Fruit fly (Drosophila melanogaster): ENCODE data around the gene Eaf6.
A peak's percentile ranks its signal among the peaks of the same experiment; 100 is the strongest.

Eaf6 gene

DNA sequence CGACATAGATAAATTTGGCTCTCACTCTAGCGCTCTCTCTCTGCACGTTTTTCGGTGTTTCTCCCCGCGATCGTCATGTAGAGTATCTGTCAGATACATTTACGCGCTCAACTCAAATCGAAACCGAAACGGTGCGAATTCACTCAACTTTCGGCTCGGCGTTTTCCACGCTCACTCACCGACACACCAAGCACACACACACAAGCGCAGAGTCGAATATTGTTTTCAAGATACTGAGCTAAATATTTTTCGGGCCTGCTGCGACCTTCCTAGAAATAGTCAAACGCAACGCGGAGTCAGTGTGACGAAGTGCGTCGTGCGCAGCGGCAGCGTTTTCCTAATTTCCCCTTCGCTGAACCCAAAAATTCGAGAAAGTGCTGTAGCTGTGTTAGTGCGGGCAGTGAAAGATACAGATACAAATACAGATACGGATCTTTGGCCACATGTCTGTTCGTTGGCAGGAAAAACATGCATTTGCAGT is 46.3 kb upstream of the Eaf6 start, which contains the start of gene lin-28 (continued):
- TF ChIP-seq zf30C (GFP tag; optimal IDR thresholded peaks at IDR 0.05) (no peak), Max (GFP tag; optimal IDR thresholded peaks at IDR 0.05) (no peak), vvl (GFP tag; IDR thresholded peaks at IDR 0.05) (peak; percentile 50; the same call in 1 of the 2 replicates), fd3F (GFP tag; optimal IDR thresholded peaks at IDR 0.05) (no peak), da (GFP tag; optimal IDR thresholded peaks at IDR 0.05) (no peak), wek (GFP tag; optimal IDR thresholded peaks at IDR 0.05) (no peak), B-H2 (GFP tag; optimal IDR thresholded peaks at IDR 0.05) (no peak), zen (tag; optimal IDR thresholded peaks at IDR 0.05) (peak; percentile 22), CG3163 (GFP tag; optimal IDR thresholded peaks at IDR 0.05) (peak; percentile 53), Hr39 (optimal IDR thresholded peaks at IDR 0.05) (no peak), CG14014 (GFP tag; IDR thresholded peaks at IDR 0.05) (peak; percentile 18; the same call in 1 of the 2 replicates), CG6654 (GFP tag; optimal IDR thresholded peaks at IDR 0.05) (no peak), CG3995 (GFP tag; optimal IDR thresholded peaks at IDR 0.05) (no peak), pum (GFP tag; optimal IDR thresholded peaks at IDR 0.05) (no peak), pho (GFP tag; optimal IDR thresholded peaks at IDR 0.05) (no peak), CG14050 (GFP tag; IDR thresholded peaks at IDR 0.05) (no peak), jumu (GFP tag; optimal IDR thresholded peaks at IDR 0.05) (no peak), Vsx1 (GFP tag; optimal IDR thresholded peaks at IDR 0.05) (peak; percentile 25), dpn (GFP tag; optimal IDR thresholded peaks at IDR 0.05) (peak in 1 of 2 experiments; percentile 9), amos (GFP tag; IDR thresholded peaks at IDR 0.05; ENCODE audit: partially characterized antibody) (peak; percentile 67; the same call in 1 of the 2 replicates), CG3281 (GFP tag; optimal IDR thresholded peaks at IDR 0.05) (no peak), corto (GFP tag; optimal IDR thresholded peaks at IDR 0.05) (no peak), CG9437 (GFP tag; optimal IDR thresholded peaks at IDR 0.05) (no peak), ac (GFP tag; optimal IDR thresholded peaks at IDR 0.05) (no peak), Hsf (GFP tag; optimal IDR thresholded peaks at IDR 0.05) (peak; percentile 19), CG4404 (GFP tag; IDR thresholded peaks at IDR 0.05) (no peak), CG11456 (GFP tag; IDR thresholded peaks at IDR 0.05) (no peak), Blimp-1 (GFP tag; optimal IDR thresholded peaks at IDR 0.05) (peak; percentile 95), CG7786 (GFP tag; optimal IDR thresholded peaks at IDR 0.05) (no peak), CG4707 (GFP tag; optimal IDR thresholded peaks at IDR 0.05) (peak; percentile 24), sr (GFP tag; IDR thresholded peaks at IDR 0.05) (peak; percentile 21; the same call in 1 of the 3 replicates), CG18262 (tag; optimal IDR thresholded peaks at IDR 0.05) (peak; percentile 14), CG5180 (GFP tag; optimal IDR thresholded peaks at IDR 0.05) (peak; percentile 71), ATbp (GFP tag; optimal IDR thresholded peaks at IDR 0.05) (no peak), Hr78 (GFP tag; optimal IDR thresholded peaks at IDR 0.05) (peak in 1 of 2 experiments; percentile 44), org-1 (GFP tag; optimal IDR thresholded peaks at IDR 0.05) (no peak), run (tag; optimal IDR thresholded peaks at IDR 0.05) (no peak), croc (GFP tag; conservative IDR thresholded peaks at IDR 0.05) (no peak), Side (GFP tag; optimal IDR thresholded peaks at IDR 0.05) (peak; percentile 63), btn (GFP tag; optimal IDR thresholded peaks at IDR 0.05) (no peak), Opbp (GFP tag; IDR thresholded peaks at IDR 0.05; ENCODE audit: partially characterized antibody) (peak; percentile 62; the same call in 2 of the 3 replicates), CG14667 (GFP tag; IDR thresholded peaks at IDR 0.05) (no peak), CG4617 (GFP tag; optimal IDR thresholded peaks at IDR 0.05; ENCODE audit: borderline replicate concordance) (no peak), Rx (GFP tag; IDR thresholded peaks at IDR 0.05) (no peak), cato (GFP tag; optimal IDR thresholded peaks at IDR 0.05; ENCODE audit: borderline replicate concordance) (no peak), CG34224 (GFP tag; IDR thresholded peaks at IDR 0.05; ENCODE audit: partially characterized antibody) (peak; percentile 37; the same call in 2 of the 3 replicates), Meics (GFP tag; optimal IDR thresholded peaks at IDR 0.05) (no peak), bsh (GFP tag; optimal IDR thresholded peaks at IDR 0.05) (no peak), CG8281 (tag; optimal IDR thresholded peaks at IDR 0.05) (peak; percentile 83), fd102C (GFP tag; optimal IDR thresholded peaks at IDR 0.05) (peak; percentile 19)
